Worm (Caenorhabditis elegans) whole organism, L2 larva: ENCODE data around the gene ZC239.6.
"Not testable (repeated sequence)": the region's sequence is repeated elsewhere in the genome, so short reads cannot be mapped to it uniquely, and the experiment has no call there.

Experiments
- C34F6.9 ChIP-seq: fragments of 150-350 bp; optimal IDR thresholded peaks from 2 replicates; lab custom pipeline; 2014; ENCODE audit warnings: missing biosample characterization, missing genetic modification characterization
- F13H6.1 ChIP-seq: sonication (generic microtip); optimal IDR thresholded peaks from 2 replicates; lab custom pipeline; 2016; ENCODE audit warnings: missing genetic modification characterization, missing compliant biosample characterization
- R02D3.7 ChIP-seq: fragments of 150-350 bp; optimal IDR thresholded peaks from 2 replicates; lab custom pipeline; 2014; ENCODE audit warnings: missing biosample characterization, missing genetic modification characterization
- Y55F3AM.14 ChIP-seq: fragments of 200-800 bp; sonication (Bioruptor generic); optimal IDR thresholded peaks from 2 replicates; lab custom pipeline; 2018; ENCODE audit warnings: mild to moderate bottlenecking, missing genetic modification characterization, missing compliant biosample characterization
- alr-1 ChIP-seq: fragments of 150-350 bp; optimal IDR thresholded peaks from 2 replicates; lab custom pipeline; 2014; ENCODE audit warnings: missing biosample characterization, missing genetic modification characterization
- aly-2 ChIP-seq: fragments of 150-350 bp; optimal IDR thresholded peaks from 2 replicates; lab custom pipeline; 2014; ENCODE audit warnings: missing biosample characterization, missing genetic modification characterization
- ama-1 ChIP-seq: fragments of 150-350 bp; optimal IDR thresholded peaks from 2 replicates; lab custom pipeline; 2018; ENCODE audit warnings: inconsistent platforms
- blmp-1 ChIP-seq: sonication (generic microtip); optimal IDR thresholded peaks from 2 replicates; lab custom pipeline; 2017; ENCODE audit warnings: missing genetic modification characterization, mild to moderate bottlenecking, missing compliant biosample characterization, antibody characterized with exemption, moderate library complexity; ENCODE audit not compliant: insufficient read depth
- ceh-16 ChIP-seq: fragments of 150-350 bp; optimal IDR thresholded peaks from 2 replicates; lab custom pipeline; 2014; ENCODE audit warnings: missing biosample characterization, missing genetic modification characterization
- ceh-82 ChIP-seq: fragments of 150-350 bp; optimal IDR thresholded peaks from 2 replicates; lab custom pipeline; 2014; ENCODE audit warnings: missing biosample characterization, missing genetic modification characterization
- crh-2 ChIP-seq: sonication (generic microtip); optimal IDR thresholded peaks from 2 replicates; lab custom pipeline; 2017; ENCODE audit warnings: missing biosample characterization, missing genetic modification characterization
- elt-1 ChIP-seq: fragments of 150-350 bp; optimal IDR thresholded peaks from 2 replicates; lab custom pipeline; 2014; ENCODE audit warnings: missing biosample characterization, missing genetic modification characterization
- fos-1 ChIP-seq: fragments of 150-350 bp; optimal IDR thresholded peaks from 2 replicates; lab custom pipeline; 2014; ENCODE audit warnings: missing biosample characterization, missing genetic modification characterization
- lin-11 ChIP-seq: fragments of 150-350 bp; sonication (generic microtip); optimal IDR thresholded peaks from 2 replicates; lab custom pipeline; 2014; ENCODE audit warnings: missing biosample characterization, missing genetic modification characterization, inconsistent platforms, mixed read lengths
- lin-13 ChIP-seq: fragments of 150-350 bp; optimal IDR thresholded peaks from 2 replicates; lab custom pipeline; 2014; ENCODE audit warnings: missing biosample characterization, missing genetic modification reagents, missing genetic modification characterization
- lin-39 ChIP-seq: fragments of 150-350 bp; optimal IDR thresholded peaks from 2 replicates; lab custom pipeline; 2014; ENCODE audit warnings: missing biosample characterization, missing genetic modification reagents, missing genetic modification characterization
- lsy-2 ChIP-seq, 2 experiments: fragments of 150-350 bp in 1 of 2; sonication (generic microtip) in 1 of 2; optimal IDR thresholded peaks; 2 replicates each; lab custom pipeline; 2014 to 2017; ENCODE audit warnings: missing biosample characterization in 2 of 2, missing genetic modification characterization in 2 of 2
- mbf-1 ChIP-seq: sonication (generic microtip); optimal IDR thresholded peaks from 2 replicates; lab custom pipeline; 2017; ENCODE audit warnings: missing biosample characterization, missing genetic modification characterization
- mdl-1 ChIP-seq, 2 experiments: fragments of 150-350 bp in 1 of 2; sonication (generic microtip) in 1 of 2; optimal IDR thresholded peaks; 2 replicates each; lab custom pipeline; 2017; ENCODE audit warnings: missing biosample characterization in 2 of 2, missing genetic modification characterization in 2 of 2
- nhr-10 ChIP-seq: sonication (generic microtip); optimal IDR thresholded peaks from 2 replicates; lab custom pipeline; 2017; ENCODE audit warnings: missing biosample characterization, missing genetic modification characterization
- nhr-12 ChIP-seq: fragments of 150-350 bp; optimal IDR thresholded peaks from 2 replicates; lab custom pipeline; 2014; ENCODE audit warnings: missing biosample characterization, missing genetic modification characterization
- nhr-129 ChIP-seq: fragments of 150-350 bp; optimal IDR thresholded peaks from 2 replicates; lab custom pipeline; 2014; ENCODE audit warnings: missing biosample characterization, missing genetic modification characterization
- nhr-21 ChIP-seq: fragments of 150-350 bp; optimal IDR thresholded peaks from 2 replicates; lab custom pipeline; 2014; ENCODE audit warnings: missing biosample characterization, missing genetic modification characterization
- nhr-23 ChIP-seq: fragments of 150-350 bp; optimal IDR thresholded peaks from 2 replicates; lab custom pipeline; 2014; ENCODE audit warnings: missing biosample characterization, missing genetic modification reagents, missing genetic modification characterization
- nhr-237 ChIP-seq: fragments of 150-350 bp; optimal IDR thresholded peaks from 2 replicates; lab custom pipeline; 2014; ENCODE audit warnings: missing biosample characterization, missing genetic modification characterization
- nhr-77 ChIP-seq: fragments of 150-350 bp; optimal IDR thresholded peaks from 2 replicates; lab custom pipeline; 2014; ENCODE audit warnings: missing biosample characterization, missing genetic modification characterization
- peb-1 ChIP-seq: fragments of 150-350 bp; optimal IDR thresholded peaks from 2 replicates; lab custom pipeline; 2014; ENCODE audit warnings: missing biosample characterization, missing genetic modification characterization
- sem-4 ChIP-seq: fragments of 150-350 bp; optimal IDR thresholded peaks from 2 replicates; lab custom pipeline; 2014; ENCODE audit warnings: missing biosample characterization, missing genetic modification reagents, missing genetic modification characterization
- skn-1 ChIP-seq: sonication (generic microtip); optimal IDR thresholded peaks from 2 replicates; lab custom pipeline; 2017; ENCODE audit warnings: missing biosample characterization, missing genetic modification characterization
- sma-3 ChIP-seq: sonication (generic microtip); optimal IDR thresholded peaks from 2 replicates; lab custom pipeline; 2016; ENCODE audit warnings: missing genetic modification reagents, missing genetic modification characterization, missing compliant biosample characterization
- sma-9 ChIP-seq, 2 experiments: fragments of 150-350 bp in 1 of 2; sonication (generic microtip) in 1 of 2; optimal IDR thresholded peaks; 2 replicates each; lab custom pipeline; 2014 to 2016; ENCODE audit warnings: missing genetic modification characterization in 2 of 2, mild to moderate bottlenecking in 1 of 2, missing biosample characterization in 1 of 2, missing compliant biosample characterization in 1 of 2, missing genetic modification reagents in 1 of 2, moderate library complexity in 1 of 2
- unc-55 ChIP-seq: fragments of 150-350 bp; sonication (generic microtip); optimal IDR thresholded peaks from 3 replicates; lab custom pipeline; 2014; ENCODE audit warnings: missing biosample characterization, missing genetic modification reagents, missing genetic modification characterization
- unc-62 ChIP-seq: fragments of 150-350 bp; optimal IDR thresholded peaks from 2 replicates; lab custom pipeline; 2014; ENCODE audit warnings: missing biosample characterization, missing genetic modification reagents, missing genetic modification characterization
- zag-1 ChIP-seq: fragments of 150-350 bp; optimal IDR thresholded peaks from 2 replicates; lab custom pipeline; 2014; ENCODE audit warnings: missing biosample characterization, missing genetic modification characterization
- ztf-1 ChIP-seq: fragments of 200-800 bp; sonication (Bioruptor generic); conservative IDR thresholded peaks from 2 replicates; pipeline ENCODE4 v1.3.6; 2022; ENCODE audit warnings: missing genetic modification characterization, missing compliant biosample characterization
- ztf-11 ChIP-seq: sonication (generic microtip); optimal IDR thresholded peaks from 2 replicates; lab custom pipeline; 2017; ENCODE audit warnings: missing biosample characterization, missing genetic modification characterization
- ztf-4 ChIP-seq: fragments of 150-350 bp; optimal IDR thresholded peaks from 2 replicates; lab custom pipeline; 2014; ENCODE audit warnings: missing biosample characterization, missing genetic modification characterization

ZC239.6 gene

DNA sequence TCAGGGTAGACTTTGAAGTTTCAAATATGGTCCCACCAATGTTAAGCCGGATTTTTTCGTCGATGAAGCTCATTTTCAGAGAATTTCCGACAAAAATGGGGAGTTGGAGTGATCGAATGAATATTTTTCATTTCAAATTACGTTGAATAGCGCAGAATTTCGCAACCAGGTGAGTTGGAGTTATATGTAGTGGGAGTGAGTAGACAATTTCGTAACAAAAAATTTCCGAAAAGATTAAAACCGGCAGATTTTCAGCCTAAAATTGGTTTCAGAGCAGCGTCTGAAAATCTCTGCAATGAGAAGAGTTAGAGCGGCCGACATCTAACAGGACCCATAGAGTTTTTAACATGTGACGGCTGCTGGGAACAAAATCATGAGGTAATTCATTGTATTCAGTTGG lies 752 bp upstream of the ZC239.6 start, which contains the start of gene sdz-35:
sdz-35 (minus strand) TSS at position 101 of the 400 bp plus-strand sequence.
- TF ChIP-seq ztf-11 (tag; lab: Kevin White, UChicago) (no peak), nhr-129 (tag; lab: Kevin White, UChicago) (no peak), R02D3.7 (tag; lab: Kevin White, UChicago) (no peak), ceh-82 (tag; lab: Kevin White, UChicago) (no peak), ama-1 (lab: Kevin White, UChicago) (no peak), mdl-1 (tag; optimal IDR thresholded peaks at IDR 0.05; lab: Kevin White, UChicago) (no peak), skn-1 (tag; lab: Kevin White, UChicago) (no peak), mbf-1 (tag; lab: Kevin White, UChicago) (no peak), lin-11 (tag; lab: Kevin White, UChicago) (no peak), nhr-77 (tag; lab: Kevin White, UChicago) (no peak), ztf-4 (tag; lab: Kevin White, UChicago) (no peak), zag-1 (tag; lab: Kevin White, UChicago) (no peak)

DNA sequence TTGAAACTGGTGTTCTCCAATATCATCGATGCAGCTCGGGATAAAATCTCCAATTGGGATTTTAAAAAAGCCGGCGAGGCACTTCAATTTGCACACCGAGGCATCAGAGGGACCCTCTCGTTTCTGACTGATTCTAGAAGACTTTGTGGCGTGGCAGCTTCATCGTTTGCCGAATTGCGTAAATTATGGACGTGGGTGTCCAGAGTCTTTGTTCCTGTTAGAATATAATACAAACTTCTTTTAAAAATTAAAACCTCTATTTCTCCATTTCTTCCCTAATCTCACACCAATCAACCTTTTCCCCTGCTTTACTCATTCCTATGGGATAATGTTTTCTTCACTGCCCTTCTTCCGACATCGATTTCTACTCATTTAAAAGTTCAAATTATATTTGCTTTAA lies 934 bp downstream of the ZC239.6 start, which contains the start of gene ZC239.5:
ZC239.5 (plus strand) TSS at position 301 of the 400 bp plus-strand sequence.
- no peak for TF ChIP-seq ceh-16 (tag; lab: Kevin White, UChicago)
- no peak for TF ChIP-seq ztf-1
- TF ChIP-seq Y55F3AM.14 (GFP tag; lab: Kevin White, UChicago) = no peak
- no peak for TF ChIP-seq lin-13 (GFP tag; lab: Kevin White, UChicago)
- no peak for TF ChIP-seq sem-4 (tag; lab: Kevin White, UChicago)
- no peak for TF ChIP-seq nhr-23 (tag; lab: Kevin White, UChicago)
- no peak for TF ChIP-seq fos-1
- TF ChIP-seq lin-39 (tag; lab: Kevin White, UChicago) = no peak
- no peak for TF ChIP-seq nhr-12 (tag; lab: Kevin White, UChicago)
- TF ChIP-seq alr-1 (tag; lab: Kevin White, UChicago) = no peak
- TF ChIP-seq skn-1 (tag; lab: Kevin White, UChicago) = no peak
- TF ChIP-seq F13H6.1 = no peak
- TF ChIP-seq unc-55 (GFP tag; lab: Kevin White, UChicago) = no peak
- TF ChIP-seq nhr-129 (tag; lab: Kevin White, UChicago) = no peak

DNA sequence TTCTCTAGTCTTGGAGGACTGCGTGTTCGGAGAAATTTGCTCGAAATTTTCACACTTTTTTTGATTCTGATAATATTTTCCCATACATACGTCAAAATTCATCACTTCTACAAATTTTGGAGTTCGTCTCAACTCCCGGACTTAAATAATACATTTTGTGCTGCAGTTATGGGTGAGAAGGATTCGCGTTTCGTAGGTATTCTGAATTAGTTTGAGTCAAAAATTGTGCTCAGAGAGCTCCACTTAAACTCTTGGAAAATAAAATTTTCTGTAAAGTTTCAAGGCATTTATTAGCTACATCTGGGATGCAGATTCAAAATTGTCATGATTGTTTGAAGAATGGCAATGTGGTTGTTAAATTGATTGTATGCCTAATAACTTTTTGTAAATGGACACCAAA lies 4.5 kb downstream of the ZC239.6 start, which contains the start of gene ZC239.4:
ZC239.4 (plus strand) TSS at position 301 of the 400 bp plus-strand sequence.
- TF ChIP-seq lsy-2 (tag; optimal IDR thresholded peaks at IDR 0.05; lab: Kevin White, UChicago) (no peak), ztf-1 (no peak), unc-55 (GFP tag; lab: Kevin White, UChicago) (no peak), blmp-1 (tag; lab: Kevin White, UChicago) (no peak), skn-1 (tag; lab: Kevin White, UChicago) (no peak), ama-1 (lab: Kevin White, UChicago) (no peak), alr-1 (tag; lab: Kevin White, UChicago) (no peak), nhr-237 (tag; lab: Kevin White, UChicago) (no peak), elt-1 (no peak)

DNA sequence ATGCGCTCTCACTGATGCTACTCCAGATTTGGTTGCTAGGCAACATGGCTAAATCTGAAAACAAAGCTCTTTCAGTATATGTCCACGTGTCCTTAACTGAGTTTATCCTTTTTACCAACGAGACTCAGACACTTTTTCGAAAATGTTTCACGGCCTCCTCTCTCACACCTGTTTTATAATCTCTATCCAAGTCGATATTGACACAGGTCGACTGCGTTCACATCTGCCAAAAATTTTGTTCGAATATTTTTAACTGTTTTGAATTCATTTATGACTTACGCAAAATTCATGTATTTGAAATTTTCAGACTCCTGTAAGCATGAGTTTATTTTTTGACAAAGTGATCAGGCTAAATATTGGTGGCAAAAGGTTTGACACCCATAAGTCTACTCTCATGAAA lies 6.3 kb downstream of the ZC239.6 start, which contains the start of gene ZC239.3:
ZC239.3 (plus strand) TSS at position 301 of the 400 bp plus-strand sequence.
- not testable (repeated sequence) for TF ChIP-seq nhr-12 (tag; lab: Kevin White, UChicago); C34F6.9 (tag; lab: Kevin White, UChicago); fos-1

DNA sequence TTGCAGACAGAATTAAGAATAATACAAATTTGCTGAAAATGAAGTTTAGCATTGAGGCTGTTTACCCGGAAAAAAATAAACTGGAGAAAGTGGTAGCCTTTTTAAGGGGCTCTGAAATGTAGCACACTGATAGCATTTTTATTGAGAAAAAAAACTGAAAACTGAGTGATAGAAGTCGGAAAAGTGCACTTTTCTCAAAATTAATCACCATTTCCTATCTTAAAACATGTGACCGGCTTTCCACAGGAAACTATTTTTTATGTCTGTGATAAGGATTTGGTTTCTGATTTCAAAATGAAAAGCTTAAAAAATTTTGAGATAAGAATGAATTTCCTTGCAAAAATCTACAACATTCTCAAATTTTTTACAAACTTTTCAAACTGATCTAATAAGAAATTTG lies 11.3 kb downstream of the ZC239.6 start, which contains the start of gene ZC239.22:
ZC239.22 (minus strand) TSS at position 101 of the 400 bp plus-strand sequence.
- TF ChIP-seq R02D3.7 (tag; lab: Kevin White, UChicago) (no peak), peb-1 (tag; lab: Kevin White, UChicago) (no peak), nhr-21 (tag; lab: Kevin White, UChicago) (no peak), sma-3 (GFP tag; lab: Kevin White, UChicago) (no peak), sma-9 (GFP tag; optimal IDR thresholded peaks at IDR 0.05; lab: Kevin White, UChicago) (no peak), sma-9 (tag; optimal IDR thresholded peaks at IDR 0.05; lab: Kevin White, UChicago) (no peak), nhr-10 (tag; lab: Kevin White, UChicago) (no peak), sem-4 (tag; lab: Kevin White, UChicago) (no peak), nhr-129 (tag; lab: Kevin White, UChicago) (no peak), lin-13 (GFP tag; lab: Kevin White, UChicago) (no peak), ama-1 (lab: Kevin White, UChicago) (no peak), ceh-82 (tag; lab: Kevin White, UChicago) (no peak), aly-2 (tag; lab: Kevin White, UChicago) (no peak), unc-62 (GFP tag; lab: Kevin White, UChicago) (no peak), F13H6.1 (no peak), blmp-1 (tag; lab: Kevin White, UChicago) (no peak), crh-2 (tag; lab: Kevin White, UChicago) (no peak), mbf-1 (tag; lab: Kevin White, UChicago) (no peak)
- TF ChIP-seq, all 48 proteins: peak for 0
